Worm (Caenorhabditis elegans) whole organism, dauer: Measurements from ENCODE around the gene T01G1.4.

ENCODE experiments used
- unc-62 ChIP-seq: sonication (generic microtip); optimal IDR thresholded peaks from 2 replicates; lab custom pipeline; 2017; ENCODE audit warnings: missing biosample characterization, missing genetic modification reagents, missing genetic modification characterization

The T01G1.4 gene

DNA sequence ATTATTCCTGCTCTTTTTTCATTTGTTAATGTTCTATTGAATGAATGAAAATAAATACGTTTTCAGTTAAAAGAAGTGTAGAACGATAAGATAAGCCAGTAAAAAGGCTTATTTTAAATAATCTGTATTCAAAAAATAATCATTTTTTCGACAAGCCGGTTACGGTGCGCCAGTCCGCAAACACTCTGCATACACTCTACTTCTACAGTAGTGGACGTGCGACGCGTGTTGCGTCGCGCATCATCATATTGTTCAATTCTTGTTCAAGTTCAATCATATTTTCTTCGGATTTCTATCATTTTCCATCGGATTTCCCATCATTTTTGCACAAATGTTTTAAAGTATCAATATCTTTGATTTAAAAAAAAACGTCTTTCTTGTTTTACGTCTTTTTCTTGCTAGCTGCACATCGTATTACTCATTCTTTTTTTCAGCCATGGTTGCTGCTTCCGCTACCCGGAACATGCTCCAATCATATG lies 41.4 kb downstream of the T01G1.4 start, which contains the start of gene B0035.18:
Gene B0035.18 (plus strand): TSS at position 429 of the 479 bp plus-strand sequence.
- TF ChIP-seq unc-62 (GFP tag; lab: Kevin White, UChicago), result no peak

- TF ChIP-seq unc-62 (GFP tag; lab: Kevin White, UChicago), result no peak
These were observed 44.2 kb downstream of the T01G1.4 start, which contains the start of gene gspd-1 for ce11 chrIV:11317119-11317518. gspd-1 (plus strand) TSS chrIV:11317419.

- no peak for TF ChIP-seq unc-62 (GFP tag; lab: Kevin White, UChicago)
These were observed 44.7 kb downstream of the T01G1.4 start for ce11 chrIV:11316640-11317039.

DNA sequence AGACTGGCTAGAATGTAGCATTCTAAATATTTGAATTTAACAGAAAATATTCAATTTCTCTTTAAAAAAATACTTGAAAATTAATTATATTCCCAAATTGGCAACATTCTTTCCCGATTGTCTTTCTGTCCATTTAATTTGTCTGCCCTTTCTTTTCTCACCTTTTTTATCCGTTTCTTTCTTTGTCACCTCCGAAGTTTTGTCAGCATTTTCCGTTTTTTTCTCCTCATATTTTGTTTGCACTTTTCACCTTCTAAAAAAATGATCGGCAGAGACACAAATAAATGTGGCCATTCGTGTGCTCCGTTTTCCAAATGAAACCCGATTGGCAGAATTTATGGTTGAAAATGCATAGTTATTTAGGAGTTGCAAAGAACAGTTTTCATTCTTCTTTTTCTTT lies 45.2 kb downstream of the T01G1.4 start:
- TF ChIP-seq unc-62 (GFP tag; lab: Kevin White, UChicago), result no peak

DNA sequence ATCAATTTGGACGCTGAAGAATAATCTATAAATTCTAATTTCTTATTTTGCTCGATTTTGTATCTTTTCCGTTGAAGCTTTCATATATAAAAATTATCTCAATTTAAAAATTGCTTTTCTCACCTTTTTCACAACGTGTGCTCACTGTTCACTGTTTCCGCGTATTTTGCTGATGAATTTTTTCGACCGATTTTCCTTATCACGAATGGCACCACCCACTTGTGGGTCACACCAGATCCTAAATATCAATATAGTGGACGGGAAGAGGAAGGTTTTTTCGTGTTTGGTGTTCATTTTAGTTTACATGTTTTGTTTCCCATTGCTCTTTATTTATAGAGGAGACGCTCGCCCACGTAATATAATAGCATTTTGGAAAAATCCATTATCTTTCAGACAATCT lies 45.6 kb downstream of the T01G1.4 start:
- TF ChIP-seq unc-62 (GFP tag; lab: Kevin White, UChicago), result no peak

ce11 chrIV:11314885-11315284 lies 46.4 kb downstream of the T01G1.4 start, which contains the start of the genes B0035.3, B0035.22 and pfd-4:
B0035.3 (minus strand) TSS chrIV:11314998.
B0035.22 (plus strand) TSS chrIV:11315153.
pfd-4 (plus strand) TSS chrIV:11315207.
- TF ChIP-seq unc-62 (GFP tag; lab: Kevin White, UChicago), result no peak

- no peak for TF ChIP-seq unc-62 (GFP tag; lab: Kevin White, UChicago)
These were observed 47.4 kb downstream of the T01G1.4 start, which contains the start of gene dnj-2 for ce11 chrIV:11313880-11314279. dnj-2 (minus strand) TSS chrIV:11313980.

DNA sequence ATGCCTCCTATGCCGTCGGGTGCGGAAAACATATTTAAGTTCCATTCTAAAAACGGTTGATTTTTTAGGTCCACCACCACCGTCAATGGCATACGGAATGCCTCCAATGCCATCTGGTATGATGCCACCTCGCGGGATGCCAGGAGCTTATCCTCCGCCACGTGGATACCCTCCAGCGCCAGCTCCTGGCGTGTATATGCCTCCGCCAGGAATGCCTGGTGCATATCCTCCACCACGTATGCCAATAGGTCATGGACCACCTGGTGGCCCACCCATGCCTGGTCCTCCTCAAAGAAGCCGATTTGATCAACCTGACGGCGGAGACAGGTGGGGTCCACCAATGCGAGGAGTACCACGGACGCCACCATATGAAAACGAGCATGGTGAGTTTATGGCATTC lies 49.8 kb downstream of the T01G1.4 start:
- no peak for TF ChIP-seq unc-62 (GFP tag; lab: Kevin White, UChicago)

ce11 chrIV:11310624-11311023 lies 50.7 kb downstream of the T01G1.4 start, which contains the start of gene znf-207:
znf-207 (plus strand) TSS chrIV:11310972.
- no peak for TF ChIP-seq unc-62 (GFP tag; lab: Kevin White, UChicago)
